Fruit fly (Drosophila melanogaster) whole organism, embryonic: ENCODE measurements around the gene CG11030.

Experiments used
- Abd-B ChIP-seq: fragments of 200-800 bp; sonication (Bioruptor generic); optimal IDR thresholded peaks from 2 replicates; lab custom pipeline; 2018; ENCODE audit warnings: missing biosample characterization, mild to moderate bottlenecking, missing genetic modification characterization, moderate library complexity
- Adf1 ChIP-seq: fragments of 200-800 bp; sonication (Bioruptor generic); IDR thresholded peaks from 2 replicates; pipeline ENCODE4 v1.3.6; 2022; ENCODE audit warnings: missing biosample characterization, missing genetic modification characterization
- CG10654 ChIP-seq: fragments of 200-800 bp; sonication (Bioruptor generic); optimal IDR thresholded peaks from 2 replicates; lab custom pipeline; 2016; ENCODE audit warnings: missing biosample characterization, missing genetic modification characterization
- CG1233 ChIP-seq: fragments of 200-800 bp; sonication (Bioruptor generic); optimal IDR thresholded peaks from 4 replicates; lab custom pipeline; 2018; ENCODE audit warnings: missing biosample characterization, mild to moderate bottlenecking, missing genetic modification characterization
- CG12659 ChIP-seq: fragments of 200-800 bp; sonication (Bioruptor generic); optimal IDR thresholded peaks from 3 replicates; lab custom pipeline; 2017; ENCODE audit warnings: mild to moderate bottlenecking, missing biosample characterization, missing genetic modification reagents, missing genetic modification characterization
- CG12744 ChIP-seq: fragments of 200-800 bp; sonication (Bioruptor generic); optimal IDR thresholded peaks from 2 replicates; lab custom pipeline; 2016; ENCODE audit warnings: missing biosample characterization, missing genetic modification characterization
- CG13894 ChIP-seq: fragments of 200-800 bp; sonication (Bioruptor generic); optimal IDR thresholded peaks from 3 replicates; lab custom pipeline; 2018; ENCODE audit warnings: missing biosample characterization, mild to moderate bottlenecking, missing genetic modification characterization, moderate library complexity
- CG15514 ChIP-seq: fragments of 200-800 bp; sonication (Bioruptor generic); optimal IDR thresholded peaks from 3 replicates; lab custom pipeline; 2017; ENCODE audit warnings: missing biosample characterization, missing genetic modification characterization, mild to moderate bottlenecking, moderate library complexity, missing genetic modification reagents
- CG2712 ChIP-seq: fragments of 200-800 bp; optimal IDR thresholded peaks from 3 replicates; lab custom pipeline; 2019; ENCODE audit warnings: missing biosample characterization, mild to moderate bottlenecking, missing genetic modification characterization, moderate library complexity
- CG31388 ChIP-seq: fragments of 200-800 bp; sonication (Bioruptor generic); optimal IDR thresholded peaks from 2 replicates; lab custom pipeline; 2016; ENCODE audit warnings: missing biosample characterization, missing genetic modification characterization
- CG4707 ChIP-seq: fragments of 200-800 bp; sonication (Bioruptor generic); optimal IDR thresholded peaks from 2 replicates; lab custom pipeline; 2018; ENCODE audit warnings: missing biosample characterization, mild to moderate bottlenecking, missing genetic modification characterization, moderate library complexity
- CG7372 ChIP-seq: fragments of 200-800 bp; sonication (Bioruptor generic); IDR thresholded peaks from 2 replicates; pipeline ENCODE4 v1.3.6; 2022; ENCODE audit warnings: missing biosample characterization, missing genetic modification characterization
- CG7839 ChIP-seq: fragments of 200-800 bp; sonication (Bioruptor generic); optimal IDR thresholded peaks from 3 replicates; lab custom pipeline; 2018; ENCODE audit warnings: missing biosample characterization, mild to moderate bottlenecking, missing genetic modification characterization, moderate library complexity
- CG9609 ChIP-seq: fragments of 200-800 bp; sonication (Bioruptor generic); optimal IDR thresholded peaks from 3 replicates; lab custom pipeline; 2016; ENCODE audit warnings: missing biosample characterization, missing genetic modification characterization
- CrebB ChIP-seq: fragments of 200-800 bp; sonication (Bioruptor generic); optimal IDR thresholded peaks from 3 replicates; lab custom pipeline; 2018; ENCODE audit warnings: missing biosample characterization, mild to moderate bottlenecking, missing genetic modification characterization
- Dad ChIP-seq: fragments of 200-800 bp; sonication (Bioruptor generic); optimal IDR thresholded peaks from 3 replicates; lab custom pipeline; 2016; ENCODE audit warnings: missing biosample characterization, missing genetic modification characterization
- Dek ChIP-seq: fragments of 200-800 bp; sonication (Bioruptor generic); optimal IDR thresholded peaks from 3 replicates; lab custom pipeline; 2019; ENCODE audit warnings: missing biosample characterization, mild to moderate bottlenecking, missing genetic modification characterization, moderate library complexity
- Dip2 ChIP-seq: fragments of 200-800 bp; sonication (Bioruptor generic); IDR thresholded peaks from 2 replicates; pipeline ENCODE4 v1.3.6; 2022; ENCODE audit warnings: missing biosample characterization, missing genetic modification characterization
- Dp ChIP-seq: fragments of 200-800 bp; sonication (Bioruptor generic); optimal IDR thresholded peaks from 2 replicates; lab custom pipeline; 2018; ENCODE audit warnings: missing biosample characterization, mild to moderate bottlenecking, missing genetic modification characterization, moderate library complexity
- Eip74EF ChIP-seq, 2 experiments: fragments of 200-800 bp in 1 of 2; fragments of >200 bp in 1 of 2; sonication (Bioruptor generic) in 1 of 2; optimal IDR thresholded peaks; 2 replicates each; lab custom pipeline; 2017 to 2019; ENCODE audit warnings: missing biosample characterization in 2 of 2, missing genetic modification characterization in 2 of 2, mild to moderate bottlenecking in 1 of 2, moderate library complexity in 1 of 2
- Elba2 ChIP-seq: fragments of 200-800 bp; sonication (Bioruptor generic); optimal IDR thresholded peaks from 3 replicates; lab custom pipeline; 2016; ENCODE audit warnings: missing biosample characterization, missing genetic modification characterization
- H2.0 ChIP-seq: fragments of 200-800 bp; sonication (Bioruptor generic); IDR thresholded peaks from 2 replicates; pipeline ENCODE4 v1.3.6; 2022; ENCODE audit warnings: missing biosample characterization, missing genetic modification characterization
- Hmx ChIP-seq: fragments of 200-800 bp; sonication (Bioruptor generic); optimal IDR thresholded peaks from 2 replicates; lab custom pipeline; 2016; ENCODE audit warnings: missing biosample characterization, missing genetic modification characterization
- MTF-1 ChIP-seq: fragments of 200-800 bp; sonication (Bioruptor generic); optimal IDR thresholded peaks from 2 replicates; lab custom pipeline; 2018; ENCODE audit warnings: missing biosample characterization, mild to moderate bottlenecking, missing genetic modification characterization, borderline replicate concordance
- Med ChIP-seq: fragments of 200-800 bp; sonication (Bioruptor generic); peaks from one replicate; lab custom pipeline; 2016; ENCODE audit warnings: missing biosample characterization, missing genetic modification characterization, mild to moderate bottlenecking, inconsistent platforms, moderate library complexity
- Meics ChIP-seq: fragments of 200-800 bp; sonication (Bioruptor generic); optimal IDR thresholded peaks from 2 replicates; lab custom pipeline; 2017; ENCODE audit warnings: missing biosample characterization, mild to moderate bottlenecking, missing genetic modification characterization
- Oli ChIP-seq: fragments of 200-800 bp; sonication (Bioruptor generic); optimal IDR thresholded peaks from 2 replicates; lab custom pipeline; 2018; ENCODE audit warnings: missing biosample characterization, mild to moderate bottlenecking, missing genetic modification characterization, moderate library complexity
- PHDP ChIP-seq: fragments of 200-800 bp; sonication (Bioruptor generic); optimal IDR thresholded peaks from 3 replicates; lab custom pipeline; 2018; ENCODE audit warnings: missing biosample characterization, mild to moderate bottlenecking, missing genetic modification characterization, moderate library complexity
- Ptx1 ChIP-seq: fragments of 200-800 bp; sonication (Bioruptor generic); IDR thresholded peaks from 2 replicates; pipeline ENCODE4 v1.3.6; 2022; ENCODE audit warnings: missing biosample characterization, missing genetic modification characterization
- Sin3A ChIP-seq: fragments of >200 bp; optimal IDR thresholded peaks from 2 replicates; lab custom pipeline; 2018
- bowl ChIP-seq: fragments of 200-800 bp; sonication (Bioruptor generic); IDR thresholded peaks from 2 replicates; pipeline ENCODE4 v1.3.6; 2022; ENCODE audit warnings: missing biosample characterization, missing genetic modification characterization
- chif ChIP-seq, 2 experiments: fragments of 200-800 bp; sonication (Bioruptor generic); optimal IDR thresholded peaks; 3 replicates each; lab custom pipeline; 2016; ENCODE audit warnings: missing biosample characterization in 2 of 2, missing genetic modification characterization in 2 of 2
- chinmo ChIP-seq: fragments of 200-800 bp; sonication (Bioruptor generic); IDR thresholded peaks from 4 replicates; pipeline ENCODE4 v1.3.6; 2022; ENCODE audit warnings: missing biosample characterization, missing genetic modification characterization; ENCODE audit not compliant: partially characterized antibody
- ems ChIP-seq: fragments of 200-800 bp; sonication (Bioruptor generic); optimal IDR thresholded peaks from 3 replicates; lab custom pipeline; 2016; ENCODE audit warnings: missing biosample characterization, missing genetic modification characterization
- gem ChIP-seq: fragments of 200-800 bp; sonication (Bioruptor generic); optimal IDR thresholded peaks from 2 replicates; lab custom pipeline; 2019; ENCODE audit warnings: missing biosample characterization, mild to moderate bottlenecking, missing genetic modification characterization, moderate library complexity
- grn ChIP-seq: fragments of 200-800 bp; sonication (Bioruptor generic); optimal IDR thresholded peaks from 3 replicates; lab custom pipeline; 2017; ENCODE audit warnings: missing biosample characterization, missing genetic modification characterization
- gsb ChIP-seq: fragments of 200-800 bp; sonication (Bioruptor generic); IDR thresholded peaks from 2 replicates; pipeline ENCODE4 v1.3.6; 2022; ENCODE audit warnings: missing biosample characterization, missing genetic modification characterization
- jing ChIP-seq: fragments of 200-800 bp; sonication (Bioruptor generic); optimal IDR thresholded peaks from 2 replicates; lab custom pipeline; 2018; ENCODE audit warnings: missing biosample characterization, mild to moderate bottlenecking, missing genetic modification characterization
- lab ChIP-seq: fragments of 200-800 bp; sonication (Bioruptor generic); optimal IDR thresholded peaks from 3 replicates; lab custom pipeline; 2017; ENCODE audit warnings: missing biosample characterization, missing genetic modification characterization, mild to moderate bottlenecking, moderate library complexity, missing genetic modification reagents
- lmd ChIP-seq: fragments of 200-800 bp; sonication (Bioruptor generic); IDR thresholded peaks from 2 replicates; pipeline ENCODE4 v1.3.6; 2022; ENCODE audit warnings: missing biosample characterization, missing genetic modification characterization
- maf-S ChIP-seq: fragments of 200-800 bp; sonication (Bioruptor generic); optimal IDR thresholded peaks from 2 replicates; lab custom pipeline; 2016; ENCODE audit warnings: missing biosample characterization, missing genetic modification characterization
- p53 ChIP-seq: fragments of 200-800 bp; sonication (Bioruptor generic); optimal IDR thresholded peaks from 2 replicates; lab custom pipeline; 2016; ENCODE audit warnings: missing biosample characterization, missing genetic modification characterization
- pum ChIP-seq: fragments of 200-800 bp; sonication (Bioruptor generic); optimal IDR thresholded peaks from 2 replicates; lab custom pipeline; 2016; ENCODE audit warnings: missing biosample characterization, missing genetic modification characterization
- pzg ChIP-seq: fragments of 200-800 bp; sonication (Bioruptor generic); optimal IDR thresholded peaks from 3 replicates; lab custom pipeline; 2018; ENCODE audit warnings: missing biosample characterization, mild to moderate bottlenecking, missing genetic modification characterization, moderate library complexity
- ro ChIP-seq: fragments of 200-800 bp; sonication (Bioruptor generic); IDR thresholded peaks from 2 replicates; pipeline ENCODE4 v1.3.6; 2022; ENCODE audit warnings: missing biosample characterization, missing genetic modification characterization
- run ChIP-seq: fragments of 200-800 bp; sonication (Bioruptor generic); optimal IDR thresholded peaks from 3 replicates; lab custom pipeline; 2018; ENCODE audit warnings: missing biosample characterization, mild to moderate bottlenecking, missing genetic modification characterization
- sc ChIP-seq, 3 experiments: fragments of >200 bp in 2 of 3; fragments of 200-800 bp in 1 of 3; sonication (Bioruptor generic) in 1 of 3; optimal IDR thresholded peaks; 2 replicates in 2 of 3; 3 replicates in 1 of 3; lab custom pipeline; 2017; ENCODE audit warnings: mild to moderate bottlenecking in 1 of 3, missing biosample characterization in 1 of 3, missing genetic modification characterization in 1 of 3, missing genetic modification reagents in 1 of 3
- unc-4 ChIP-seq: fragments of 200-800 bp; sonication (Bioruptor generic); IDR thresholded peaks from 2 replicates; pipeline ENCODE4 v1.3.6; 2022; ENCODE audit warnings: missing biosample characterization, missing genetic modification characterization; ENCODE audit not compliant: partially characterized antibody
- zen ChIP-seq: fragments of 200-800 bp; sonication (Bioruptor generic); optimal IDR thresholded peaks from 3 replicates; lab custom pipeline; 2018; ENCODE audit warnings: missing biosample characterization, mild to moderate bottlenecking, missing genetic modification characterization, moderate library complexity
- zen2 ChIP-seq: fragments of 200-800 bp; sonication (Bioruptor generic); IDR thresholded peaks from 3 replicates; pipeline ENCODE4 v1.3.6; 2022; ENCODE audit warnings: missing biosample characterization, missing genetic modification characterization; ENCODE audit not compliant: partially characterized antibody

Gene CG11030

DNA sequence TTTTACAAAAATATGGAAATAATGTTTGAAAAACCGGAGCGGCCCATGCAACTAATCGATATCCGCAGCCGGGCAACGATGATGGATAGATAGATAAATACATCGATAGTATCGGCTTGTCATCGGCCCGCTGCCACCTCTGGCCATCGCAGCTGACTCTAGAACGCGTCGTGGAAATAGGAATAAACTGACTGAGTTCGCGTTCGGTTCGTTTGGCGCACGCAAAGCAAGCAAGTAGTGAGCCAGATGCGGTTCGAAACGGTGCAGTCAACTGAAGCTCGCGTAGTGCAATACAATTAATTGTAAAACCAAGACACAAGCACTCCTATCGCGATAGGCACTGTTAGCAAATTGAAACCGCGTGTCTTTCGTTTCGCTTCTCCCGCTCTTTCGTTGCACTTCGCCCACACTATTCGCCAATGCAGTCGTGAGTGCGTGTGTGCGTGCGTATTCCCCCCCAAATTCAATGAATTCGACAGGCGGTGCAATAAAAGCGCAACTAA is at the start of gene CG11030 (continued):
- TF ChIP-seq Med (peak; percentile 79), run (tag; lab: Kevin White, UChicago) (no peak), CG13894 (tag; lab: Kevin White, UChicago) (peak; percentile 46), CG1233 (GFP tag; lab: Kevin White, UChicago) (no peak), maf-S (GFP tag; lab: Kevin White, UChicago) (no peak), lab (no peak), CrebB (tag; lab: Kevin White, UChicago) (peak; percentile 20), CG7372 (GFP tag; lab: Robert Waterston, UW) (no peak), CG10654 (GFP tag; lab: Kevin White, UChicago) (no peak), CG31388 (GFP tag; lab: Kevin White, UChicago) (no peak), grn (no peak), CG12659 (GFP tag; lab: Kevin White, UChicago) (peak; percentile 44), Elba2 (GFP tag; lab: Kevin White, UChicago) (peak; percentile 25), Abd-B (GFP tag; lab: Kevin White, UChicago) (no peak), gem (no peak), Adf1 (GFP tag; lab: Robert Waterston, UW) (peak; percentile 10; the same call in 1 of the 2 replicates), Ptx1 (GFP tag; lab: Robert Waterston, UW) (no peak), CG15514 (GFP tag; lab: Kevin White, UChicago) (peak; percentile 65), sc (optimal IDR thresholded peaks at IDR 0.05; lab: Kevin White, UChicago) (no peak), sc (GFP tag; optimal IDR thresholded peaks at IDR 0.05; lab: Kevin White, UChicago) (no peak), bowl (no peak), ems (GFP tag; lab: Kevin White, UChicago) (peak; percentile 10), H2.0 (no peak), Dip2 (GFP tag; lab: Robert Waterston, UW) (no peak), Dek (tag; lab: Kevin White, UChicago) (peak; percentile 22), PHDP (tag; lab: Kevin White, UChicago) (no peak), pzg (GFP tag; lab: Kevin White, UChicago) (peak; percentile 79), gsb (GFP tag; lab: Robert Waterston, UW) (no peak), CG12744 (no peak), CG4707 (GFP tag; lab: Kevin White, UChicago) (no peak), Sin3A (no peak), jing (GFP tag; lab: Kevin White, UChicago) (no peak), Dad (no peak), p53 (GFP tag; lab: Kevin White, UChicago) (no peak), chif (GFP tag; optimal IDR thresholded peaks at IDR 0.05; lab: Kevin White, UChicago) (no peak), pum (no peak), Eip74EF (GFP tag; optimal IDR thresholded peaks at IDR 0.05; lab: Kevin White, UChicago) (no peak), lmd (GFP tag; lab: Robert Waterston, UW) (no peak; the same call in 1 of the 2 replicates), Hmx (GFP tag; lab: Kevin White, UChicago) (no peak), zen2 (peak; percentile 98), MTF-1 (GFP tag; lab: Kevin White, UChicago) (no peak), Oli (tag; lab: Kevin White, UChicago) (no peak), CG7839 (no peak), chinmo (peak; percentile 99), Meics (GFP tag; lab: Kevin White, UChicago) (no peak), Dp (GFP tag; lab: Kevin White, UChicago) (peak; percentile 71), CG9609 (peak; percentile 3), unc-4 (GFP tag; lab: Robert Waterston, UW) (peak; percentile 98), CG2712 (tag; lab: Kevin White, UChicago) (peak; percentile 7), ro (GFP tag; lab: Robert Waterston, UW) (no peak), zen (tag; lab: Kevin White, UChicago) (no peak)
